Fruit fly (Drosophila melanogaster) whole organism, larva: ENCODE data around the gene Dmtn.

Source experiments
- noc ChIP-seq: fragments of 200-800 bp; sonication (Bioruptor generic); optimal IDR thresholded peaks from 3 replicates; lab custom pipeline; 2019; ENCODE audit warnings: missing biosample characterization, mild to moderate bottlenecking, missing genetic modification characterization, moderate library complexity

Dmtn gene

DNA sequence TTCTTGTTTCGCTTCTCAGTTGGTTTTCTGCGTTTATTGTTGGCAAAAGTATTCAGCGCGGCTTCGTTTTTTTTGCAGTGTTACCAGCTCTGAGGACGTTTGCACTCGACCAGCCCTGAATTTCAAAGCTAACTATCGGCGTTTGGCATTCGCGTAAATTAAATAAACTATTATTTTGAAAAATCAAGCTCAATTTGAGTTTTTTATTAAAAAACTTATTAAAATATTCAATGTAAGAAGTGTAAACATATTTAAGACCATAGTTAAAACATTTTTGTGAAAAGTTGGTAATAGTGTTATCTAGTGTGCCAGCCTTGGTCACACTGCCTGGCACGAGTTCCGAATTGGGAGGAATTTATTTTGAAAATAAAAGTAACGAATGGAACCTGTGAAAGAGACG, 59.9 kb downstream of the Dmtn start, which contains the start of the genes SmD2 and CG18048:
SmD2 (minus strand) TSS at position 98 of the 400 bp plus-strand sequence.
CG18048 (plus strand) TSS at position 298 of the 400 bp plus-strand sequence.
- no peak for TF ChIP-seq noc (tag; lab: Kevin White, UChicago)

DNA sequence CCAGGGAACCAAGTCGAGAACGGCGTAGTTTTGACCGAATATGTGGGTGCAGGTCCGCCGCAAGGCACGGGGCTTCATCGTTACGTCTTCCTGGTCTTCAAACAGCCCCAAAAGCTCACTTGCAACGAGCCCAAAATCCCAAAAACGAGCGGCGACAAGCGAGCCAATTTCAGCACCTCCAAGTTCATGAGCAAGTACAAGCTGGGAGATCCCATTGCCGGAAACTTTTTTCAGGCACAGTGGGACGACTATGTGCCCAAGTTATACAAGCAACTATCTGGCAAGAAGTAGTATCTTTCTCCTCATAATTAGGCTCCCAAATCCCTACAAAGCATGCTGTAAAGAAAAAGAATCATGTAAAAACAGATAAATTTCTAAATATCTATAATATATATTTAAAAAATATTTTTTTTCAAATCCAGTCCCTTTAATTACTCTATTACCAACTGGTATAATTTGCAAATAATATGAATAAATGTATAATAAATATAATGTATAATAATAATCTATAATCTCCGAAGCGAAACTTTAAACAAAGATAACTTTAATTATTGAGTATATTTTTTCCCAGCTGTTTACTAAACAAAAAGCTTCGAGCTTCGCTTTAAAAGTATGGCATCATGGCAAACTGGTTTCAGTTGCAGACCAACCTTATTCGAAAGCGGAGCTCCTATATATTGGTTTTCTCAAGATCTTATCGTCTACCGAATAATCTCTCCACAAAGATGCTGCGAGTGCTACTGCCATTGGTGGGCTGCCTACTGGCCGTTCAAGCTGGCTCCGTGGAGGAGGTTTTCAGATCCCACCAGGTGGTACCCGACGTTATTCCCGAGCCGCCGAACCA, 62.1 kb downstream of the Dmtn start, which contains the start of gene CG17919:
CG17919 (plus strand) TSS at position 634 of the 844 bp plus-strand sequence.
- TF ChIP-seq noc (tag; lab: Kevin White, UChicago), result no peak

DNA sequence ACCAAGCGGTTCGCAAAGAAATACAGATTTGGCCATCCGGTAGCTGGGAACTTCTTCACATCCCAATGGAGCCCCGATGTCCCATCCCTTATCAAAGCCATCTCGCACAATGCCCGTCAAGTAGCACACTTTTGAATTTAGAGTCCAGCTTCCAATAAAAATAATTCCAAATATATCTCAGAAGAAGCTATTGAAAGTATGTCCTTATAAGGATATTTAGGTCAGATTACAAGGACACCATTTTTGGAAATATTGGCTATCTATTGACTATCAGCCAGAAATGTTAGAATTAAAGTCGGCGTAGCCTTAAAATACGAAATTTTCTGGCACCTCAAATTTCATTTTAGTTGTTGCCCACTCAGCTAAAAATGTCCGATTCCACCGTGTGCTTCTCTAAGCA, 63.0 kb downstream of the Dmtn start, which contains the start of gene CG10298:
CG10298 (plus strand) TSS at position 301 of the 400 bp plus-strand sequence.
- no peak for TF ChIP-seq noc (tag; lab: Kevin White, UChicago)

DNA sequence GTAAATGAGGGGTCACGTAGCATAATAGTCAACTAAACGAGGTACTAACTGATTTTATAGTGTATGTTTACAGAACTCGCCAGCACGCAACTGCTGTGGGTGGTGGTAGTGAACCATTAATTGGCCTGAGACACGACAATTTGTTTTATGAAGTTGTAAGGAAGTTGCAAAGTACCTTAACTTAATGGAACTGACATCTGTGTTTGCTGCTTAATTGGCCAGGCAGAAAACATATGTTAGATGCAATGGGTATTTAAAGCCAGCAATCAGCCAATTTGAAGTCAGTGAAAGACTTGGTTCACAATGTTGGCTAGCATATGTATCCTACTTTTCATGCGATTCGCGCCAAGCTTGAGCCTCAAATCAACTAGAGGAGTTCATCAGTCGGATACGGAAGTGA, 64.0 kb downstream of the Dmtn start, which contains the start of gene CG17917:
CG17917 (plus strand) TSS at position 301 of the 400 bp plus-strand sequence.
- TF ChIP-seq noc (tag; lab: Kevin White, UChicago), result no peak

DNA sequence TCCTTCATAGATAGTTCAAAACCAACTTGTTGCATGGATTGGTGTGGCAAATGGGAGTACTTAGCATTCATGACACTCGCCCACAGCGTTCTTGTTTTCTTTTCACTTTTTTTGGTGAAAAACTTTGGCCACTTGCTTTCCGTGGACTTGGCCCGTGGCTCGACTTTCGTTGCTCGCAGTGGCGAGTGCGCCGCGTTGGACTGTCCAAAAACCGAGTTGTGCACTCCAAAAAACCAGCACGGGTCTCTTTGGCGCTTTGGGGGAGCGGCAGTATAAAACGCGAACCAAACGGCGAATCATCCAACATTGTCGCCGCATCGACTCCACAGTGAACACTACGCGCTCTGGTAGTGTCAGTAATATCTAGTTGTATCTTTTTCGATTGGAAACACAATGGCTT, 65.9 kb downstream of the Dmtn start, which contains the start of gene Osi20:
Osi20 (plus strand) TSS at position 301 of the 400 bp plus-strand sequence.
- no peak for TF ChIP-seq noc (tag; lab: Kevin White, UChicago)
